Worm (Caenorhabditis elegans) whole organism, L1 larva: ENCODE measurements around the gene F22E5.22.

ENCODE experiments used
- Y116A8C.19 ChIP-seq: sonication (generic microtip); optimal IDR thresholded peaks from 2 replicates; lab custom pipeline; 2016; ENCODE audit warnings: missing compliant biosample characterization, missing genetic modification characterization, borderline replicate concordance
- aha-1 ChIP-seq: fragments of 150-350 bp; optimal IDR thresholded peaks from 2 replicates; lab custom pipeline; 2014; ENCODE audit warnings: missing biosample characterization, missing genetic modification characterization
- aly-2 ChIP-seq: fragments of 150-350 bp; optimal IDR thresholded peaks from 2 replicates; lab custom pipeline; 2014; ENCODE audit warnings: missing biosample characterization, missing genetic modification characterization
- ama-1 ChIP-seq: fragments of 150-350 bp; optimal IDR thresholded peaks from 2 replicates; lab custom pipeline; 2014
- blmp-1 ChIP-seq: fragments of 150-350 bp; optimal IDR thresholded peaks from 2 replicates; lab custom pipeline; 2014; ENCODE audit warnings: missing biosample characterization, missing genetic modification characterization
- ceh-63 ChIP-seq: fragments of 200-800 bp; sonication (Bioruptor generic); optimal IDR thresholded peaks from 2 replicates; lab custom pipeline; 2018; ENCODE audit warnings: mild to moderate bottlenecking, missing genetic modification characterization, missing compliant biosample characterization
- ceh-8 ChIP-seq: fragments of 200-800 bp; sonication (Bioruptor generic); optimal IDR thresholded peaks from 2 replicates; lab custom pipeline; 2018; ENCODE audit warnings: mild to moderate bottlenecking, missing genetic modification characterization, moderate library complexity, missing compliant biosample characterization
- ceh-82 ChIP-seq, 3 experiments: fragments of 150-350 bp in 1 of 3; sonication (generic microtip) in 2 of 3; optimal IDR thresholded peaks; 2 replicates each; lab custom pipeline; 2014 to 2017; ENCODE audit warnings: missing biosample characterization in 3 of 3, missing genetic modification characterization in 3 of 3
- dpl-1 ChIP-seq, 3 experiments: fragments of 150-350 bp in 2 of 3; sonication (generic microtip) in 1 of 3; optimal IDR thresholded peaks; 2 replicates each; lab custom pipeline; 2014 to 2017; ENCODE audit warnings: missing biosample characterization in 3 of 3, missing genetic modification characterization in 3 of 3, missing genetic modification reagents in 3 of 3
- dsc-1 ChIP-seq: sonication (generic microtip); optimal IDR thresholded peaks from 2 replicates; lab custom pipeline; 2016; ENCODE audit warnings: mild to moderate bottlenecking, missing genetic modification characterization, missing compliant biosample characterization
- efl-3 ChIP-seq: fragments of 200-800 bp; sonication (Bioruptor generic); optimal IDR thresholded peaks from 2 replicates; lab custom pipeline; 2018; ENCODE audit warnings: mild to moderate bottlenecking, missing genetic modification characterization, missing compliant biosample characterization
- elt-2 ChIP-seq: sonication (generic microtip); optimal IDR thresholded peaks from 2 replicates; lab custom pipeline; 2016; ENCODE audit warnings: missing genetic modification characterization, mild to moderate bottlenecking, inconsistent platforms, missing compliant biosample characterization, missing genetic modification reagents
- elt-3 ChIP-seq, 6 experiments: fragments of 150-350 bp in 1 of 6; sonication (generic microtip); optimal IDR thresholded peaks; 2 replicates each; lab custom pipeline; 2017 to 2018; ENCODE audit warnings: missing biosample characterization in 6 of 6, missing genetic modification characterization in 6 of 6, inconsistent platforms in 1 of 6
- fkh-10 ChIP-seq: sonication (generic microtip); optimal IDR thresholded peaks from 2 replicates; lab custom pipeline; 2017; ENCODE audit warnings: missing biosample characterization, missing genetic modification reagents, missing genetic modification characterization
- fkh-8 ChIP-seq: sonication (generic microtip); optimal IDR thresholded peaks from 2 replicates; lab custom pipeline; 2016; ENCODE audit warnings: mild to moderate bottlenecking, missing genetic modification characterization, missing compliant biosample characterization
- fos-1 ChIP-seq: fragments of 150-350 bp; optimal IDR thresholded peaks from 2 replicates; lab custom pipeline; 2014; ENCODE audit warnings: missing biosample characterization, missing genetic modification characterization
- hlh-17 ChIP-seq: fragments of 200-800 bp; sonication (Bioruptor generic); optimal IDR thresholded peaks from 2 replicates; lab custom pipeline; 2018; ENCODE audit warnings: missing genetic modification characterization, mild to moderate bottlenecking, missing compliant biosample characterization, moderate library complexity, borderline replicate concordance
- hpl-2 ChIP-seq: fragments of 150-350 bp; optimal IDR thresholded peaks from 2 replicates; lab custom pipeline; 2014; ENCODE audit warnings: missing biosample characterization, missing genetic modification reagents, missing genetic modification characterization
- lin-14 ChIP-seq: fragments of 200-800 bp; sonication (Bioruptor generic); optimal IDR thresholded peaks from 2 replicates; lab custom pipeline; 2018; ENCODE audit warnings: mild to moderate bottlenecking, missing genetic modification characterization, moderate library complexity, missing compliant biosample characterization
- lin-15B ChIP-seq: fragments of 150-350 bp; sonication (generic microtip); optimal IDR thresholded peaks from 3 replicates; lab custom pipeline; 2014; ENCODE audit warnings: missing biosample characterization, missing genetic modification characterization
- lin-35 ChIP-seq, 2 experiments: fragments of 150-350 bp; optimal IDR thresholded peaks; 2 replicates each; lab custom pipeline; 2014; ENCODE audit warnings: missing biosample characterization in 2 of 2, missing genetic modification characterization in 2 of 2, missing genetic modification reagents in 2 of 2
- lin-39 ChIP-seq: fragments of 150-350 bp; optimal IDR thresholded peaks from 2 replicates; lab custom pipeline; 2014; ENCODE audit warnings: missing biosample characterization, missing genetic modification reagents, missing genetic modification characterization
- lir-3 ChIP-seq: sonication (generic microtip); optimal IDR thresholded peaks from 2 replicates; lab custom pipeline; 2016; ENCODE audit warnings: mild to moderate bottlenecking, missing genetic modification characterization, moderate library complexity, missing compliant biosample characterization; ENCODE audit not compliant: poor library complexity
- mab-9 ChIP-seq: fragments of 200-800 bp; sonication (Bioruptor generic); IDR thresholded peaks from 2 replicates; pipeline ENCODE4 v1.3.6; 2022; ENCODE audit warnings: missing genetic modification reagents, missing genetic modification characterization, missing compliant biosample characterization
- nhr-11 ChIP-seq: fragments of 150-350 bp; optimal IDR thresholded peaks from 2 replicates; lab custom pipeline; 2014; ENCODE audit warnings: missing biosample characterization, missing genetic modification characterization
- nhr-85 ChIP-seq: sonication (generic microtip); peaks from one replicate; lab custom pipeline; 2016; ENCODE audit warnings: missing genetic modification characterization, inconsistent platforms, missing compliant biosample characterization
- pag-3 ChIP-seq: sonication (generic microtip); optimal IDR thresholded peaks from 2 replicates; lab custom pipeline; 2017; ENCODE audit warnings: missing genetic modification characterization, mild to moderate bottlenecking, missing compliant biosample characterization, antibody characterized with exemption, borderline replicate concordance; ENCODE audit not compliant: insufficient read depth
- pqm-1 ChIP-seq: sonication (generic microtip); optimal IDR thresholded peaks from 3 replicates; lab custom pipeline; 2017; ENCODE audit warnings: missing biosample characterization, missing genetic modification characterization
- rnt-1 ChIP-seq: sonication (generic microtip); optimal IDR thresholded peaks from 2 replicates; lab custom pipeline; 2016; ENCODE audit warnings: mild to moderate bottlenecking, missing genetic modification characterization, moderate library complexity, missing compliant biosample characterization
- skn-1 ChIP-seq: fragments of 150-350 bp; optimal IDR thresholded peaks from 2 replicates; lab custom pipeline; 2014; ENCODE audit warnings: missing biosample characterization, missing genetic modification characterization
- tbx-2 ChIP-seq: sonication (generic microtip); optimal IDR thresholded peaks from 2 replicates; lab custom pipeline; 2016; ENCODE audit warnings: missing genetic modification characterization, missing compliant biosample characterization
- tlp-1 ChIP-seq: fragments of 150-350 bp; optimal IDR thresholded peaks from 2 replicates; lab custom pipeline; 2014; ENCODE audit warnings: missing biosample characterization, missing genetic modification characterization
- unc-130 ChIP-seq: fragments of 150-350 bp; optimal IDR thresholded peaks from 2 replicates; lab custom pipeline; 2017; ENCODE audit warnings: missing biosample characterization, missing genetic modification characterization, inconsistent platforms
- unc-98 ChIP-seq: fragments of 200-800 bp; sonication (Bioruptor generic); IDR thresholded peaks from 2 replicates; pipeline ENCODE4 v1.3.6; 2022; ENCODE audit warnings: missing genetic modification characterization, missing compliant biosample characterization
- vab-15 ChIP-seq: sonication (generic microtip); optimal IDR thresholded peaks from 2 replicates; lab custom pipeline; 2017; ENCODE audit warnings: missing genotype, mild to moderate bottlenecking, missing genetic modification characterization, missing compliant biosample characterization
- xbp-1 ChIP-seq: sonication (generic microtip); optimal IDR thresholded peaks from 2 replicates; lab custom pipeline; 2016; ENCODE audit warnings: missing genetic modification characterization, missing compliant biosample characterization
- zag-1 ChIP-seq: fragments of 150-350 bp; optimal IDR thresholded peaks from 2 replicates; lab custom pipeline; 2014; ENCODE audit warnings: missing biosample characterization, missing genetic modification characterization
- ztf-4 ChIP-seq: fragments of 150-350 bp; optimal IDR thresholded peaks from 2 replicates; lab custom pipeline; 2014; ENCODE audit warnings: missing biosample characterization, missing genetic modification characterization

F22E5.22 gene

DNA sequence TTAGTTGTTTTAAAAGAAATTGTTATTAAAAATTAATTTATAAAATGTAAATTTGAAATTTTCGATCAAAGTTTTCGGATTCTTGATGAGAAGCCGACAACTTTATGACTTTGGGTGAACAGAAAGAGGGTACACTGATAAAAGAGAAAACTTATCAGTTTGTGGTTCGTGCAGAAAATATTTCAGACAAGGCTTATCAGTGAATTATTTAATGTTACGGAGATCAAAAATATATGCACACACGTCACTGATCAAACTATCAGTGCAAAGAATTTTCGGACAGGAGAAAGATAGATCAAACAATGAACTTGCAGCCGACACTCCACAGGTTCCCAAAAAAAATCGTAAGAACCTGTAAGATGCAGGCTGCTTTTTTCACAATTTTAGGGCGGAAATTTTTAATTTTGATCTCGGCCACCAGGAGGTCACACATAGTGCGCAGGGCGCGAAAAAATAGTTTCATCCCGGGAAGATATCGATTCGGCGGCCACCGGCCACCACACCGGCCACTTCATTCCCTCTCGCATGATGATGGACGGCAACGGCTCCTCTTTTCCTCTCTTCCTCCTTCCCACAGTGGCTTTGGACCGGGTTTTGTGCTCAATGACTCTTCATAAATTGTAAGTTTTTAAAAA, 11.9 kb downstream of the F22E5.22 start, which contains the start of gene F22E5.17:
TSS of gene F22E5.17 (plus strand) at position 508 of the 635 bp plus-strand sequence.
- TF ChIP-seq tlp-1 (tag; lab: Kevin White, UChicago) (peak; percentile 76), lin-35 (GFP tag; optimal IDR thresholded peaks at IDR 0.05; lab: Kevin White, UChicago) (peak in 1 of 2 experiments; percentile 10), elt-2 (peak; percentile 93), ztf-4 (no peak), pag-3 (no peak), ama-1 (no peak), pqm-1 (tag; lab: Kevin White, UChicago) (peak; percentile 69)

DNA sequence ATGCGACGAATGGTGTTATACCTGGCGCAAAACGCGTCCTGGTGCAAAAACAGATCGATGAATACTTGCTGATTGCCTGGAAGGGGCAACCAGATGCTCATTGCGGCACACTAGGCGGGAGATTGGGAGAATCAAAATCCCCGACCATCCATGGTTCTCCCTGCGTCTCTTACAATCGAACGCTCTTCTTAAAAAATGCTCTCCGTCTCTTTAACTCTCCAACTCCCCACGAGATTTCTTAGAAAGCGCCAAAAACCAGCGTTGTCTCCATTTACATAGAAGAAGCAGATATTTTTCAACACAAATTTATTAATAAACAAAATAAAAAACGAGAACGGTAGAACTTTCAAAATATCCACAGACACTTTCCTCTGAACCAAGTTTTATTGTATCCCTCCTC, 15.4 kb downstream of the F22E5.22 start, which contains the start of gene F34D6.1:
TSS of gene F34D6.1 (minus strand) at position 101 of the 400 bp plus-strand sequence.
- TF ChIP-seq fos-1 (no peak), lin-39 (tag; lab: Kevin White, UChicago) (no peak), pag-3 (no peak), dsc-1 (tag; lab: Kevin White, UChicago) (no peak), ceh-82 (tag; optimal IDR thresholded peaks at IDR 0.05; lab: Kevin White, UChicago) (no peak), Y116A8C.19 (no peak), hpl-2 (no peak), skn-1 (no peak), lir-3 (no peak), zag-1 (tag; lab: Kevin White, UChicago) (no peak), ceh-63 (GFP tag; lab: Kevin White, UChicago) (no peak), ceh-8 (GFP tag; lab: Kevin White, UChicago) (no peak), unc-130 (tag; lab: Kevin White, UChicago) (no peak), nhr-85 (tag; lab: Kevin White, UChicago) (no peak), nhr-11 (tag; lab: Kevin White, UChicago) (no peak), dpl-1 (GFP tag; optimal IDR thresholded peaks at IDR 0.05; lab: Kevin White, UChicago) (no peak), mab-9 (GFP tag; lab: Robert Waterston, UW) (no peak), elt-3 (tag; optimal IDR thresholded peaks at IDR 0.05; lab: Kevin White, UChicago) (no peak), lin-15B (tag; lab: Kevin White, UChicago) (no peak), tbx-2 (tag; lab: Kevin White, UChicago) (no peak)

DNA sequence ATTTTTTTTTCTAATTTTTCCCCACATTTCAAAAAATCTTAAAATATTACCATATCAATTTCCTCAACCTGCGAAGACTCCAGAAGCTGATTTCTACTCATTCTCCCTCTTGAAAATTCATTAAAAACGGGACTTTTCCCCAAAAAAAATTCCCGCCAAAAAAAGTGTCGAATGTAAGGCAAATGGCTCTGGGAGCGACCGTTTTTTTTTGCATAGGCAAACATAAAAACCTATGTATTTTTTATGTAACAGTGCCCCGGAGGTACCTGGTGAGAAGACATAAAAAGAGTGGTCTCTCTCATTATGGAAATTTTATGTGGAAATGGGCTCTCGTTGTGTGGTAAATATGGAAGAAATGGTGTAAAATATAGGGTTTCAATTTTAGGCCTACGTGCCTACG, 18.5 kb downstream of the F22E5.22 start, which contains the start of gene ceh-87:
TSS of gene ceh-87 (minus strand) at position 101 of the 400 bp plus-strand sequence.
- TF ChIP-seq fkh-8 (no peak), hlh-17 (no peak), rnt-1 (tag; lab: Kevin White, UChicago) (no peak), vab-15 (tag; lab: Kevin White, UChicago) (no peak), unc-98 (GFP tag; lab: Robert Waterston, UW) (no peak), efl-3 (GFP tag; lab: Kevin White, UChicago) (no peak), xbp-1 (tag; lab: Kevin White, UChicago) (no peak), lin-14 (GFP tag; lab: Kevin White, UChicago) (no peak), fkh-10 (no peak), skn-1 (no peak), mab-9 (GFP tag; lab: Robert Waterston, UW) (no peak), aly-2 (tag; lab: Kevin White, UChicago) (no peak), aha-1 (tag; lab: Kevin White, UChicago) (no peak)

DNA sequence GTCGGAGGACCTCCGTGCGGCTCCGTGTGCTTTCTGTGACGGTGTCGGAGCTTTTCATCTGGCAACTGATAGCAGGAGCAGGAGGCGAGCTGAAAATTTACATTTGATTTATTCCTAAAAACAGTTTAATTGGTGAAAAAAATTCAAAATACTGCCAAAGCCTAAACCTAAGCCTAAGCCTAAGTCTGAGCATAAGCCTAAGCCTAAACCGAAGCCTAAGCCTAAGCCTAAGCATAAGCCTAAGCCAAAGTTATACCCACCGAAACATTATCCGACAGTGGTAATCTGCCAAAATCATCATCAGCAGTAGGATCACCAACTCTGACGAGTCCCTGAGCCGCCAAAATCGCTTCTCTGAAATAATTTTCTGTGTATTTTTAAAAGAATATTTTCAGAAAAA, 19.1 kb downstream of the F22E5.22 start:
- no peak for TF ChIP-seq ceh-8 (GFP tag; lab: Kevin White, UChicago)
- no peak for TF ChIP-seq blmp-1 (tag; lab: Kevin White, UChicago)
- no peak for TF ChIP-seq rnt-1 (tag; lab: Kevin White, UChicago)
